Fruit fly (Drosophila melanogaster) whole organism, embryonic: ENCODE results near the gene CG31760.

Experiments
- ATbp ChIP-seq: fragments of 200-800 bp; sonication (Bioruptor generic); optimal IDR thresholded peaks from 2 replicates; lab custom pipeline; 2017; ENCODE audit warnings: missing biosample characterization, mild to moderate bottlenecking, missing genetic modification characterization, missing genetic modification reagents
- Ada2b ChIP-seq: fragments of 200-800 bp; sonication (Bioruptor generic); IDR thresholded peaks from 2 replicates; pipeline ENCODE4 v1.3.6; 2022; ENCODE audit warnings: missing biosample characterization, missing genetic modification characterization
- Bdp1 ChIP-seq: fragments of 200-800 bp; sonication (Bioruptor generic); optimal IDR thresholded peaks from 3 replicates; lab custom pipeline; 2016; ENCODE audit warnings: missing biosample characterization, missing genetic modification characterization
- CG10959 ChIP-seq: fragments of 200-800 bp; sonication (Bioruptor generic); IDR thresholded peaks from 2 replicates; pipeline ENCODE4 v1.3.6; 2022; ENCODE audit warnings: missing biosample characterization, missing genetic modification characterization
- CG12104 ChIP-seq: fragments of 200-800 bp; sonication (Bioruptor generic); optimal IDR thresholded peaks from 3 replicates; lab custom pipeline; 2016; ENCODE audit warnings: missing biosample characterization, missing genetic modification characterization
- CG14710 ChIP-seq: fragments of 200-800 bp; sonication (Bioruptor generic); optimal IDR thresholded peaks from 3 replicates; lab custom pipeline; 2019; ENCODE audit warnings: missing biosample characterization, mild to moderate bottlenecking, missing genetic modification characterization, moderate library complexity
- CG14965 ChIP-seq: fragments of 200-800 bp; sonication (Bioruptor generic); optimal IDR thresholded peaks from 2 replicates; lab custom pipeline; 2016; ENCODE audit warnings: missing biosample characterization, missing genetic modification characterization, borderline replicate concordance
- CG18764 ChIP-seq: fragments of 200-800 bp; sonication (Bioruptor generic); optimal IDR thresholded peaks from 3 replicates; lab custom pipeline; 2016; ENCODE audit warnings: missing biosample characterization, missing genetic modification characterization
- CG2712 ChIP-seq: fragments of 200-800 bp; optimal IDR thresholded peaks from 3 replicates; lab custom pipeline; 2019; ENCODE audit warnings: missing biosample characterization, mild to moderate bottlenecking, missing genetic modification characterization, moderate library complexity
- CG30403 ChIP-seq: fragments of 200-800 bp; sonication (Bioruptor generic); optimal IDR thresholded peaks from 3 replicates; lab custom pipeline; 2016; ENCODE audit warnings: missing biosample characterization, missing genetic modification characterization
- CG4282 ChIP-seq: fragments of 200-800 bp; sonication (Bioruptor generic); optimal IDR thresholded peaks from 2 replicates; lab custom pipeline; 2016; ENCODE audit warnings: missing biosample characterization, missing genetic modification characterization
- CG4360 ChIP-seq: fragments of 200-800 bp; sonication (Bioruptor generic); IDR thresholded peaks from 2 replicates; pipeline ENCODE4 v1.3.6; 2022; ENCODE audit warnings: missing biosample characterization, missing genetic modification characterization
- CG43689 ChIP-seq: fragments of 200-800 bp; sonication (Bioruptor generic); IDR thresholded peaks from 2 replicates; pipeline ENCODE4 v1.3.6; 2022; ENCODE audit warnings: missing biosample characterization, missing genetic modification characterization
- CG4617 ChIP-seq: fragments of 200-800 bp; sonication (Bioruptor generic); optimal IDR thresholded peaks from 3 replicates; lab custom pipeline; 2016; ENCODE audit warnings: missing biosample characterization, missing genetic modification characterization, borderline replicate concordance
- CG7357 ChIP-seq: fragments of 200-800 bp; sonication (Bioruptor generic); IDR thresholded peaks from 3 replicates; pipeline ENCODE4 v1.3.6; 2022; ENCODE audit warnings: missing biosample characterization, missing genetic modification characterization
- CG7963 ChIP-seq: fragments of 200-800 bp; sonication (Bioruptor generic); IDR thresholded peaks from 3 replicates; pipeline ENCODE4 v1.3.6; 2022; ENCODE audit warnings: missing biosample characterization, missing genetic modification characterization; ENCODE audit not compliant: partially characterized antibody
- CTCF ChIP-seq: fragments of 200-800 bp; sonication (Bioruptor generic); optimal IDR thresholded peaks from 2 replicates; lab custom pipeline; 2017; ENCODE audit warnings: missing biosample characterization, mild to moderate bottlenecking, missing genetic modification characterization, moderate library complexity
- CrebB ChIP-seq: fragments of 200-800 bp; sonication (Bioruptor generic); optimal IDR thresholded peaks from 3 replicates; lab custom pipeline; 2018; ENCODE audit warnings: missing biosample characterization, mild to moderate bottlenecking, missing genetic modification characterization
- Fer1 ChIP-seq: fragments of 200-800 bp; sonication (Bioruptor generic); optimal IDR thresholded peaks from 2 replicates; lab custom pipeline; 2017; ENCODE audit warnings: missing biosample characterization, mild to moderate bottlenecking, missing genetic modification characterization
- Fer3 ChIP-seq: fragments of 200-800 bp; sonication (Bioruptor generic); optimal IDR thresholded peaks from 2 replicates; lab custom pipeline; 2018; ENCODE audit warnings: missing biosample characterization, mild to moderate bottlenecking, missing genetic modification characterization, moderate library complexity
- Hr78 ChIP-seq, 2 experiments: fragments of 200-800 bp in 1 of 2; fragments of >200 bp in 1 of 2; sonication (Bioruptor generic) in 1 of 2; optimal IDR thresholded peaks; 2 replicates each; lab custom pipeline; 2017 to 2019; ENCODE audit warnings: missing biosample characterization in 2 of 2, missing genetic modification characterization in 2 of 2, mild to moderate bottlenecking in 1 of 2, moderate library complexity in 1 of 2
- Mad ChIP-seq: fragments of 200-800 bp; sonication (Bioruptor generic); optimal IDR thresholded peaks from 2 replicates; lab custom pipeline; 2016; ENCODE audit warnings: missing biosample characterization, missing genetic modification characterization
- NC2β ChIP-seq: fragments of 200-800 bp; sonication (Bioruptor generic); optimal IDR thresholded peaks from 2 replicates; lab custom pipeline; 2016; ENCODE audit warnings: missing biosample characterization, missing genetic modification characterization
- Rx ChIP-seq: fragments of 200-800 bp; sonication (Bioruptor generic); IDR thresholded peaks from 2 replicates; pipeline ENCODE4 v1.3.6; 2022; ENCODE audit warnings: missing biosample characterization, missing genetic modification characterization
- Tbp ChIP-seq: fragments of >200 bp; optimal IDR thresholded peaks from 2 replicates; lab custom pipeline; 2018; ENCODE audit warnings: missing biosample characterization, missing genetic modification characterization
- YL-1 ChIP-seq: fragments of 200-800 bp; sonication (Bioruptor generic); optimal IDR thresholded peaks from 3 replicates; lab custom pipeline; 2017; ENCODE audit warnings: missing biosample characterization, mild to moderate bottlenecking, missing genetic modification characterization
- aop ChIP-seq: fragments of 200-800 bp; sonication (Bioruptor generic); IDR thresholded peaks from 2 replicates; pipeline ENCODE4 v1.3.6; 2022; ENCODE audit warnings: missing biosample characterization, missing genetic modification characterization
- ara ChIP-seq: fragments of 200-800 bp; sonication (Bioruptor generic); IDR thresholded peaks from 2 replicates; pipeline ENCODE4 v1.3.6; 2022; ENCODE audit warnings: missing biosample characterization, missing genetic modification characterization
- br ChIP-seq: fragments of >200 bp; optimal IDR thresholded peaks from 2 replicates; lab custom pipeline; 2017
- ewg ChIP-seq: fragments of 200-800 bp; sonication (Bioruptor generic); optimal IDR thresholded peaks from 3 replicates; lab custom pipeline; 2017; ENCODE audit warnings: mild to moderate bottlenecking, missing biosample characterization, missing genetic modification reagents, missing genetic modification characterization
- fu2 ChIP-seq: fragments of 200-800 bp; sonication (Bioruptor generic); optimal IDR thresholded peaks from 2 replicates; lab custom pipeline; 2016; ENCODE audit warnings: missing biosample characterization, missing genetic modification characterization
- gfzf ChIP-seq: fragments of 200-800 bp; sonication (Bioruptor generic); optimal IDR thresholded peaks from 2 replicates; lab custom pipeline; 2016; ENCODE audit warnings: missing biosample characterization, mild to moderate bottlenecking, missing genetic modification characterization, moderate library complexity
- hb ChIP-seq: fragments of 200-800 bp; sonication (Bioruptor generic); IDR thresholded peaks from 3 replicates; pipeline ENCODE4 v1.3.6; 2022; ENCODE audit warnings: missing biosample characterization, missing genetic modification characterization; ENCODE audit not compliant: partially characterized antibody
- inv ChIP-seq: fragments of 200-800 bp; sonication (Bioruptor generic); IDR thresholded peaks from 2 replicates; pipeline ENCODE4 v1.3.6; 2022; ENCODE audit warnings: missing biosample characterization, missing genetic modification characterization; ENCODE audit not compliant: partially characterized antibody
- jing ChIP-seq: fragments of 200-800 bp; sonication (Bioruptor generic); optimal IDR thresholded peaks from 2 replicates; lab custom pipeline; 2018; ENCODE audit warnings: missing biosample characterization, mild to moderate bottlenecking, missing genetic modification characterization
- mirr ChIP-seq: fragments of 200-800 bp; sonication (Bioruptor generic); optimal IDR thresholded peaks from 3 replicates; lab custom pipeline; 2018; ENCODE audit warnings: missing biosample characterization, mild to moderate bottlenecking, missing genetic modification characterization
- org-1 ChIP-seq: fragments of 200-800 bp; sonication (Bioruptor generic); optimal IDR thresholded peaks from 2 replicates; lab custom pipeline; 2017; ENCODE audit warnings: missing biosample characterization, missing genetic modification characterization
- p53 ChIP-seq: fragments of 200-800 bp; sonication (Bioruptor generic); optimal IDR thresholded peaks from 2 replicates; lab custom pipeline; 2016; ENCODE audit warnings: missing biosample characterization, missing genetic modification characterization
- pfk ChIP-seq: fragments of 200-800 bp; sonication (Bioruptor generic); optimal IDR thresholded peaks from 2 replicates; lab custom pipeline; 2018; ENCODE audit warnings: missing biosample characterization, mild to moderate bottlenecking, missing genetic modification characterization, moderate library complexity
- prd ChIP-seq, 3 experiments: fragments of >200 bp in 2 of 3; fragments of 200-800 bp in 1 of 3; sonication (Bioruptor generic) in 1 of 3; optimal IDR thresholded peaks in 2 of 3; IDR thresholded peaks in 1 of 3; 2 replicates in 2 of 3; 3 replicates in 1 of 3; pipeline versions ENCODE4 v1.3.6 to Lab custom; 2017 to 2022; ENCODE audit warnings: missing biosample characterization in 1 of 3, missing genetic modification characterization in 1 of 3
- pum ChIP-seq: fragments of 200-800 bp; sonication (Bioruptor generic); optimal IDR thresholded peaks from 2 replicates; lab custom pipeline; 2016; ENCODE audit warnings: missing biosample characterization, missing genetic modification characterization
- repo ChIP-seq: fragments of 200-800 bp; sonication (Bioruptor generic); optimal IDR thresholded peaks from 2 replicates; lab custom pipeline; 2016; ENCODE audit warnings: missing biosample characterization, missing genetic modification characterization
- ro ChIP-seq: fragments of 200-800 bp; sonication (Bioruptor generic); IDR thresholded peaks from 2 replicates; pipeline ENCODE4 v1.3.6; 2022; ENCODE audit warnings: missing biosample characterization, missing genetic modification characterization
- shn ChIP-seq: fragments of 200-800 bp; sonication (Bioruptor generic); optimal IDR thresholded peaks from 3 replicates; lab custom pipeline; 2016; ENCODE audit warnings: missing biosample characterization, missing genetic modification characterization
- ssp ChIP-seq: fragments of 200-800 bp; sonication (Bioruptor generic); IDR thresholded peaks from 2 replicates; pipeline ENCODE4 v1.3.6; 2022; ENCODE audit warnings: missing biosample characterization, missing genetic modification characterization
- tgo ChIP-seq: fragments of 200-800 bp; sonication (Bioruptor generic); IDR thresholded peaks from 3 replicates; pipeline ENCODE4 v1.3.6; 2022; ENCODE audit warnings: missing biosample characterization, missing genetic modification characterization
- tx ChIP-seq: fragments of 200-800 bp; sonication (Bioruptor generic); optimal IDR thresholded peaks from 2 replicates; lab custom pipeline; 2016; ENCODE audit warnings: missing biosample characterization, missing genetic modification characterization
- unc-4 ChIP-seq: fragments of 200-800 bp; sonication (Bioruptor generic); IDR thresholded peaks from 2 replicates; pipeline ENCODE4 v1.3.6; 2022; ENCODE audit warnings: missing biosample characterization, missing genetic modification characterization; ENCODE audit not compliant: partially characterized antibody
- usp ChIP-seq: fragments of >200 bp; optimal IDR thresholded peaks from 2 replicates; lab custom pipeline; 2017; ENCODE audit warnings: missing biosample characterization, missing genetic modification characterization

The CG31760 gene

DNA sequence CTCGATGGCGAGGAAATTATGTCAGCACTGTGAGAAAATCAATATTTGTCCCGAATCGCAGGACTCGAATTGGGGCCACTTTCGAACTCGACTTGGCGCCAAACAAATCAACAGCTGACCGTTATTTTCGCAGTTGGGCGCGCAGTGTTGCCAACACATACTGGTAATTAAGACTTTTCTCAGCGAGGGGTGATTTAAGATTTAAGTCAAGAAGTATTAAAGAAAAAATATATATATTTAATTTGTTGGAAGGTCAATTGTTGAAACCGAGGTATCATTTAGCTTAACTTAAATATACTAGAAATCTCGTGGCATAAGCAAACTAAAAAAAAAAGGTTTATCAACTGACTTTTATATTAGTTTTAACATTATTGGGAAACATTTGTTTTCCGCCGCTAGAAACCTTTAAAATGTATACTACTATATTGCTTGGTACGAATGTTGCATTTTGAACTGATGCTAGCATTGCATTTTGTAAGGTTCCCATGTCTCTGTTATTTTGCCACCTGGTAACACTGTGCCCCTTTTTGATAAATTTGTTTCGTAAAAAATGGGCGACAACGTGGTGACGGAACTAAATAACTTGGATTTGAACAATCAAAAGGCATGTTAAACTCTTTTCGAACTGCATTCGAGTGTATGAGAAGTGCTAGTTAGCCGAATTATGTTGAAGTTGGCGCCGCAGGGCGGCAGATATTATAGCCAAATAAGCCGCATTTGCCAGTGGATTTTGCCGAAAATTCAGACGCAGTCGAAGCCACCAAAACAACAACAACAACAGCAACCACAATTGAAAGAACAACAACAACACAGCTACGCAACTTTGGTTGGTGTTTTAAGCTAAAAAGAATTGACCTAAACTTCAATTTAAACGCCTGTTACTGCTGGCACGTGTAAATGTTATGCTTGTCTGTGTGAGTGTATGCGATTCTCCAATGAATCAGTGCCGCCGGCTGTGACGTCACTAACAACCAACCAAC, 39.1 kb upstream of the CG31760 start, which contains the start of the genes Patsas and ThrRS (continued):
- TF ChIP-seq CG30403 (GFP tag; lab: Kevin White, UChicago) (peak; percentile 92), CG14965 (GFP tag; lab: Kevin White, UChicago) (no peak), ara (GFP tag; lab: Robert Waterston, UW) (peak; percentile 78; the same call in 1 of the 2 replicates), prd (optimal IDR thresholded peaks at IDR 0.05; lab: Kevin White, UChicago) (no peak), prd (GFP tag; IDR thresholded peaks at IDR 0.05; lab: Robert Waterston, UW) (peak; percentile 98), CG12104 (peak; percentile 80), aop (GFP tag; lab: Robert Waterston, UW) (peak; percentile 53; the same call in 1 of the 2 replicates), CG18764 (GFP tag; lab: Kevin White, UChicago) (peak; percentile 79), CG4282 (GFP tag; lab: Kevin White, UChicago) (peak; percentile 19), unc-4 (GFP tag; lab: Robert Waterston, UW) (no peak), CG4617 (GFP tag; lab: Kevin White, UChicago) (peak; percentile 73), tgo (GFP tag; lab: Robert Waterston, UW) (peak; percentile 88), CG2712 (tag; lab: Kevin White, UChicago) (peak; percentile 89), CG10959 (peak; percentile 57), Ada2b (GFP tag; lab: Robert Waterston, UW) (peak; percentile 83), CG4360 (GFP tag; lab: Robert Waterston, UW) (peak; percentile 90), CG43689 (GFP tag; lab: Robert Waterston, UW) (peak; percentile 68), jing (no peak), Bdp1 (GFP tag; lab: Kevin White, UChicago) (peak; percentile 59), fu2 (GFP tag; lab: Kevin White, UChicago) (peak; percentile 69), CrebB (peak; percentile 43), ewg (GFP tag; lab: Kevin White, UChicago) (peak; percentile 73), mirr (GFP tag; lab: Kevin White, UChicago) (no peak), pum (GFP tag; lab: Kevin White, UChicago) (peak; percentile 67), CG14710 (tag; lab: Kevin White, UChicago) (peak; percentile 92), NC2β (GFP tag; lab: Kevin White, UChicago) (peak; percentile 67), br (no peak), gfzf (GFP tag; lab: Kevin White, UChicago) (peak; percentile 79), usp (GFP tag; lab: Kevin White, UChicago) (no peak), pfk (GFP tag; lab: Kevin White, UChicago) (no peak), Rx (GFP tag; lab: Robert Waterston, UW) (peak; percentile 67), Mad (GFP tag; lab: Kevin White, UChicago) (peak; percentile 54), CTCF (GFP tag; lab: Kevin White, UChicago) (peak; percentile 17), hb (GFP tag; lab: Robert Waterston, UW) (no peak), Hr78 (GFP tag; optimal IDR thresholded peaks at IDR 0.05; lab: Kevin White, UChicago) (no peak), repo (GFP tag; lab: Kevin White, UChicago) (peak; percentile 4), org-1 (peak; percentile 55), CG7963 (no peak), p53 (GFP tag; lab: Kevin White, UChicago) (peak; percentile 42), inv (GFP tag; lab: Robert Waterston, UW) (no peak), ATbp (GFP tag; lab: Kevin White, UChicago) (peak; percentile 73), Fer3 (peak; percentile 87), Tbp (no peak), YL-1 (GFP tag; lab: Kevin White, UChicago) (peak; percentile 65), shn (GFP tag; lab: Kevin White, UChicago) (peak; percentile 76), CG7357 (peak; percentile 97), ssp (peak; percentile 97), ro (GFP tag; lab: Robert Waterston, UW) (no peak), Fer1 (peak; percentile 88), tx (GFP tag; lab: Kevin White, UChicago) (peak; percentile 72)
